4 fruit fly cellular contexts compared by ENCODE assay signal in genomic region chr3L:15494599-15495271, dm6.
TF ChIP-seq lines count a peak whose summit lies in the region.

No protein-coding gene starts in this region.

- TF ChIP-seq CTCF in S2 (optimal IDR thresholded peaks at IDR 0.05; lab: Kevin White, UChicago) = peak; percentile 54 to 68
- TF ChIP-seq CTCF in whole organism, embryonic (GFP tag; optimal IDR thresholded peaks at IDR 0.05; lab: Kevin White, UChicago) = peak; percentile 88

TF ChIP-seq in whole organism, adult, 20 proteins besides CTCF, POLR2A, EP300 and RAD21:
- TF ChIP-seq pad (GFP tag; optimal IDR thresholded peaks at IDR 0.05; lab: Kevin White, UChicago) (no peak), kay (GFP tag; lab: Kevin White, UChicago; ENCODE audit: borderline replicate concordance) (peak; percentile 70), CG1620 (GFP tag; optimal IDR thresholded peaks at IDR 0.05; lab: Kevin White, UChicago) (no peak), tj (GFP tag; optimal IDR thresholded peaks at IDR 0.05; lab: Kevin White, UChicago) (no peak), cnc (optimal IDR thresholded peaks at IDR 0.05; lab: Kevin White, UChicago) (no peak), CG7101 (tag; optimal IDR thresholded peaks at IDR 0.05; lab: Kevin White, UChicago) (no peak), toe (GFP tag; optimal IDR thresholded peaks at IDR 0.05; lab: Kevin White, UChicago) (no peak), ovo (GFP tag; optimal IDR thresholded peaks at IDR 0.05; lab: Kevin White, UChicago) (peak; percentile 21), CG14711 (tag; optimal IDR thresholded peaks at IDR 0.05; lab: Kevin White, UChicago) (no peak), cic (GFP tag; optimal IDR thresholded peaks at IDR 0.05; lab: Kevin White, UChicago) (peak; percentile 47), CG33017 (tag; optimal IDR thresholded peaks at IDR 0.05; lab: Kevin White, UChicago) (no peak), Crg-1 (GFP tag; optimal IDR thresholded peaks at IDR 0.05; lab: Kevin White, UChicago) (no peak), Hr96 (GFP tag; optimal IDR thresholded peaks at IDR 0.05; lab: Kevin White, UChicago) (no peak), CG12768 (GFP tag; optimal IDR thresholded peaks at IDR 0.05; lab: Kevin White, UChicago) (no peak), Clk (GFP tag; optimal IDR thresholded peaks at IDR 0.05; lab: Kevin White, UChicago) (no peak), Mnt (GFP tag; optimal IDR thresholded peaks at IDR 0.05; lab: Kevin White, UChicago) (peak; percentile 1), CG7045 (GFP tag; optimal IDR thresholded peaks at IDR 0.05; lab: Kevin White, UChicago) (no peak), CG11617 (GFP tag; optimal IDR thresholded peaks at IDR 0.05; lab: Kevin White, UChicago) (no peak), CG5204 (GFP tag; optimal IDR thresholded peaks at IDR 0.05; lab: Kevin White, UChicago) (no peak), bab1 (GFP tag; optimal IDR thresholded peaks at IDR 0.05; lab: Kevin White, UChicago) (no peak)

TF ChIP-seq in whole organism, embryonic, 481 proteins besides CTCF, POLR2A, EP300 and RAD21 (continues in another document):
- TF ChIP-seq sens (GFP tag; lab: Kevin White, UChicago) = no peak
- TF ChIP-seq odd (GFP tag; optimal IDR thresholded peaks at IDR 0.05; lab: Kevin White, UChicago) = no peak
- TF ChIP-seq da (GFP tag; optimal IDR thresholded peaks at IDR 0.05; lab: Kevin White, UChicago) = no peak
- TF ChIP-seq CG10431 (GFP tag; optimal IDR thresholded peaks at IDR 0.05; lab: Kevin White, UChicago) = peak; percentile 11
- TF ChIP-seq CG4404 (GFP tag; IDR thresholded peaks at IDR 0.05; lab: Robert Waterston, UW) = no peak
- no peak for TF ChIP-seq CG18599 (GFP tag; optimal IDR thresholded peaks at IDR 0.05; lab: Kevin White, UChicago)
- TF ChIP-seq sqz (GFP tag; optimal IDR thresholded peaks at IDR 0.05; lab: Kevin White, UChicago) = peak; percentile 38
- TF ChIP-seq CG17612 (GFP tag; IDR thresholded peaks at IDR 0.05; lab: Robert Waterston, UW) = no peak
- TF ChIP-seq Side (GFP tag; optimal IDR thresholded peaks at IDR 0.05; lab: Kevin White, UChicago) = no peak
- no peak for TF ChIP-seq CG13894 (tag; optimal IDR thresholded peaks at IDR 0.05; lab: Kevin White, UChicago)
- TF ChIP-seq gcm (GFP tag; optimal IDR thresholded peaks at IDR 0.05; lab: Kevin White, UChicago) = no peak
- no peak for TF ChIP-seq CG30431 (GFP tag; optimal IDR thresholded peaks at IDR 0.05; lab: Kevin White, UChicago)
- peak; percentile 47; the same call in 1 of the 2 replicates for TF ChIP-seq ara (GFP tag; IDR thresholded peaks at IDR 0.05; lab: Robert Waterston, UW)
- TF ChIP-seq Blimp-1 (GFP tag; optimal IDR thresholded peaks at IDR 0.05; lab: Kevin White, UChicago) = no peak
- TF ChIP-seq toy (GFP tag; IDR thresholded peaks at IDR 0.05; lab: Robert Waterston, UW) = no peak
- TF ChIP-seq CG7357 (GFP tag; IDR thresholded peaks at IDR 0.05; lab: Robert Waterston, UW) = no peak
- no peak for TF ChIP-seq CG17568 (GFP tag; optimal IDR thresholded peaks at IDR 0.05; lab: Kevin White, UChicago)
- no peak for TF ChIP-seq Lim3 (GFP tag; IDR thresholded peaks at IDR 0.05; lab: Robert Waterston, UW)
- TF ChIP-seq Dfd (GFP tag; optimal IDR thresholded peaks at IDR 0.05; lab: Kevin White, UChicago) = no peak
- TF ChIP-seq nau (GFP tag; optimal IDR thresholded peaks at IDR 0.05; lab: Kevin White, UChicago) = no peak
- TF ChIP-seq Adf1 (GFP tag; IDR thresholded peaks at IDR 0.05; lab: Robert Waterston, UW) = no peak
- no peak for TF ChIP-seq stwl (tag; optimal IDR thresholded peaks at IDR 0.05; lab: Kevin White, UChicago)
- no peak for TF ChIP-seq hbn (GFP tag; IDR thresholded peaks at IDR 0.05; lab: Robert Waterston, UW; ENCODE audit: partially characterized antibody)
- TF ChIP-seq Ssrp (tag; optimal IDR thresholded peaks at IDR 0.05; lab: Kevin White, UChicago) = no peak
- TF ChIP-seq CG10565 (GFP tag; optimal IDR thresholded peaks at IDR 0.05; lab: Kevin White, UChicago) = no peak
- no peak for TF ChIP-seq CHES-1-like (GFP tag; optimal IDR thresholded peaks at IDR 0.05; lab: Kevin White, UChicago)
- TF ChIP-seq CG17361 (GFP tag; IDR thresholded peaks at IDR 0.05; lab: Robert Waterston, UW) = 0 out of 3 replicates have a peak, but pooled peaks have one; percentile 8
- no peak for TF ChIP-seq sisA (GFP tag; IDR thresholded peaks at IDR 0.05; lab: Robert Waterston, UW)
- TF ChIP-seq CG15696 (tag; optimal IDR thresholded peaks at IDR 0.05; lab: Kevin White, UChicago) = no peak
- no peak for TF ChIP-seq emc (GFP tag; optimal IDR thresholded peaks at IDR 0.05; lab: Kevin White, UChicago)
- TF ChIP-seq ase (GFP tag; IDR thresholded peaks at IDR 0.05; lab: Robert Waterston, UW) = no peak
- TF ChIP-seq CG1792 (GFP tag; optimal IDR thresholded peaks at IDR 0.05; lab: Kevin White, UChicago) = no peak
- no peak for TF ChIP-seq al (GFP tag; IDR thresholded peaks at IDR 0.05; lab: Robert Waterston, UW)
- no peak for TF ChIP-seq Poxn (GFP tag; IDR thresholded peaks at IDR 0.05; lab: Robert Waterston, UW)
- no peak for TF ChIP-seq CG3407 (GFP tag; optimal IDR thresholded peaks at IDR 0.05; lab: Kevin White, UChicago)
- no peak for TF ChIP-seq luna (GFP tag; optimal IDR thresholded peaks at IDR 0.05; lab: Kevin White, UChicago)
- TF ChIP-seq Oli (tag; optimal IDR thresholded peaks at IDR 0.05; lab: Kevin White, UChicago) = no peak
- no peak for TF ChIP-seq H2.0 (GFP tag; IDR thresholded peaks at IDR 0.05; lab: Robert Waterston, UW)
- no peak for TF ChIP-seq CG4328 (GFP tag; optimal IDR thresholded peaks at IDR 0.05; lab: Kevin White, UChicago)
- no peak for TF ChIP-seq Optix (GFP tag; IDR thresholded peaks at IDR 0.05; lab: Robert Waterston, UW)

TF ChIP-seq in whole organism, prepupa, 60 proteins besides CTCF, POLR2A, EP300 and RAD21:
- TF ChIP-seq CG8119 (GFP tag; IDR thresholded peaks at IDR 0.05; lab: Robert Waterston, UW) (no peak), CG34406 (GFP tag; optimal IDR thresholded peaks at IDR 0.05; lab: Kevin White, UChicago) (no peak), CG10631 (GFP tag; optimal IDR thresholded peaks at IDR 0.05; lab: Kevin White, UChicago) (no peak), Ets96B (tag; optimal IDR thresholded peaks at IDR 0.05; lab: Kevin White, UChicago) (no peak), vri (GFP tag; optimal IDR thresholded peaks at IDR 0.05; lab: Kevin White, UChicago) (peak; percentile 13), CG11294 (GFP tag; IDR thresholded peaks at IDR 0.05; lab: Robert Waterston, UW) (no peak), CG1621 (tag; optimal IDR thresholded peaks at IDR 0.05; lab: Kevin White, UChicago) (no peak), CG6854 (GFP tag; optimal IDR thresholded peaks at IDR 0.05; lab: Kevin White, UChicago) (no peak), CG10669 (GFP tag; optimal IDR thresholded peaks at IDR 0.05; lab: Kevin White, UChicago) (no peak), Eip78C (GFP tag; lab: Kevin White, UChicago) (peak; percentile 25), CG6792 (GFP tag; optimal IDR thresholded peaks at IDR 0.05; lab: Kevin White, UChicago) (no peak), esn (GFP tag; optimal IDR thresholded peaks at IDR 0.05; lab: Kevin White, UChicago) (no peak), Lpt (GFP tag; optimal IDR thresholded peaks at IDR 0.05; lab: Kevin White, UChicago) (no peak), fkh (GFP tag; optimal IDR thresholded peaks at IDR 0.05; lab: Kevin White, UChicago) (peak; percentile 6)
TF ChIP-seq in whole organism, prepupa: peak in this region for 3.
